Worm (Caenorhabditis elegans): ENCODE results near the gene vpat-1.
A peak's percentile ranks its signal among the peaks of the same experiment; 100 is the strongest.

Gene vpat-1

ce11 chrX:994678-995077, 51.3 kb downstream of the vpat-1 start:
- no peak for TF ChIP-seq zip-8 (tag; optimal IDR thresholded peaks at IDR 0.05)
- TF ChIP-seq ztf-11 (tag; optimal IDR thresholded peaks at IDR 0.05) = no peak
- TF ChIP-seq ceh-39 (tag; optimal IDR thresholded peaks at IDR 0.05) = no peak
- no peak for TF ChIP-seq sem-2 (GFP tag; optimal IDR thresholded peaks at IDR 0.05)
- no peak for TF ChIP-seq ces-1 (GFP tag; optimal IDR thresholded peaks at IDR 0.05)
- TF ChIP-seq lin-32 (GFP tag; optimal IDR thresholded peaks at IDR 0.05) = no peak
- TF ChIP-seq hlh-1 (tag; optimal IDR thresholded peaks at IDR 0.05) = no peak
- TF ChIP-seq unc-62 (GFP tag; optimal IDR thresholded peaks at IDR 0.05) = no peak
- TF ChIP-seq mab-5 (tag; optimal IDR thresholded peaks at IDR 0.05) = no peak
- no peak for TF ChIP-seq cnd-1 (tag; optimal IDR thresholded peaks at IDR 0.05)
- no peak for TF ChIP-seq pha-4 (tag; optimal IDR thresholded peaks at IDR 0.05)
- no peak for TF ChIP-seq drap-1 (GFP tag; optimal IDR thresholded peaks at IDR 0.05)
- no peak for TF ChIP-seq sptf-1 (tag; optimal IDR thresholded peaks at IDR 0.05)
- no peak for TF ChIP-seq unc-120 (tag; optimal IDR thresholded peaks at IDR 0.05; ENCODE audit: poor library complexity, severe bottlenecking)
- no peak for TF ChIP-seq ceh-43 (GFP tag; optimal IDR thresholded peaks at IDR 0.05)

- TF ChIP-seq sptf-1 (tag; optimal IDR thresholded peaks at IDR 0.05) (no peak), drap-1 (GFP tag; optimal IDR thresholded peaks at IDR 0.05) (peak; percentile 59), elt-3 (tag; optimal IDR thresholded peaks at IDR 0.05) (no peak), ham-2 (GFP tag; optimal IDR thresholded peaks at IDR 0.05) (peak; percentile 20), ceh-39 (tag; optimal IDR thresholded peaks at IDR 0.05) (no peak), tbx-8 (GFP tag; optimal IDR thresholded peaks at IDR 0.05) (no peak), cnd-1 (tag; optimal IDR thresholded peaks at IDR 0.05) (peak; percentile 28), nhr-12 (tag; optimal IDR thresholded peaks at IDR 0.05) (no peak), mep-1 (tag; optimal IDR thresholded peaks at IDR 0.05) (peak; percentile 65), unc-120 (tag; optimal IDR thresholded peaks at IDR 0.05; ENCODE audit: poor library complexity, severe bottlenecking) (peak; percentile 99), lsy-2 (tag; optimal IDR thresholded peaks at IDR 0.05) (peak; percentile 30), ces-1 (GFP tag; optimal IDR thresholded peaks at IDR 0.05) (peak; percentile 56), ztf-11 (tag; optimal IDR thresholded peaks at IDR 0.05) (peak; percentile 72), sem-2 (GFP tag; optimal IDR thresholded peaks at IDR 0.05) (no peak), nhr-2 (tag; optimal IDR thresholded peaks at IDR 0.05) (no peak), snpc-4 (tag; optimal IDR thresholded peaks at IDR 0.05) (no peak), nhr-237 (tag; optimal IDR thresholded peaks at IDR 0.05) (no peak), unc-62 (GFP tag; optimal IDR thresholded peaks at IDR 0.05) (peak; percentile 30), bed-3 (GFP tag; optimal IDR thresholded peaks at IDR 0.05) (no peak), mls-2 (tag; optimal IDR thresholded peaks at IDR 0.05) (peak; percentile 10), pha-4 (tag; optimal IDR thresholded peaks at IDR 0.05) (no peak), nhr-28 (tag; optimal IDR thresholded peaks at IDR 0.05) (no peak), hlh-1 (tag; optimal IDR thresholded peaks at IDR 0.05) (peak; percentile 21), lin-13 (tag; optimal IDR thresholded peaks at IDR 0.05) (no peak), nhr-76 (tag; optimal IDR thresholded peaks at IDR 0.05) (no peak)
Measured at ce11 chrX:992650-993403, 53.2 kb downstream of the vpat-1 start.

ce11 chrX:991274-991673, 54.7 kb downstream of the vpat-1 start, which contains the start of the genes C09E10.3 and dgk-1:
Gene C09E10.3, minus strand, starts transcription at chrX:991374.
Gene dgk-1, minus strand, starts transcription at chrX:991456.
- no peak for TF ChIP-seq unc-120 (tag; optimal IDR thresholded peaks at IDR 0.05; ENCODE audit: poor library complexity, severe bottlenecking)
- TF ChIP-seq nhr-12 (tag; optimal IDR thresholded peaks at IDR 0.05) = no peak
- TF ChIP-seq elt-3 (tag; optimal IDR thresholded peaks at IDR 0.05) = no peak
- no peak for TF ChIP-seq zip-8 (tag; optimal IDR thresholded peaks at IDR 0.05)
- TF ChIP-seq flh-1 (GFP tag; optimal IDR thresholded peaks at IDR 0.05) = no peak
- TF ChIP-seq ces-1 (GFP tag; optimal IDR thresholded peaks at IDR 0.05) = no peak
- TF ChIP-seq snpc-4 (tag; optimal IDR thresholded peaks at IDR 0.05) = no peak
- no peak for TF ChIP-seq unc-62 (GFP tag; optimal IDR thresholded peaks at IDR 0.05)
- TF ChIP-seq lin-13 (tag; optimal IDR thresholded peaks at IDR 0.05) = no peak
- no peak for TF ChIP-seq sem-2 (GFP tag; optimal IDR thresholded peaks at IDR 0.05)
- TF ChIP-seq mls-2 (tag; optimal IDR thresholded peaks at IDR 0.05) = no peak
- TF ChIP-seq lsy-2 (tag; optimal IDR thresholded peaks at IDR 0.05) = no peak
- no peak for TF ChIP-seq ztf-11 (tag; optimal IDR thresholded peaks at IDR 0.05)
- no peak for TF ChIP-seq M03D4.4 (tag; optimal IDR thresholded peaks at IDR 0.05)
- TF ChIP-seq tbx-8 (GFP tag; optimal IDR thresholded peaks at IDR 0.05) = no peak
- TF ChIP-seq ceh-39 (tag; optimal IDR thresholded peaks at IDR 0.05) = no peak
- TF ChIP-seq ceh-43 (GFP tag; optimal IDR thresholded peaks at IDR 0.05) = no peak
- TF ChIP-seq pha-4 (tag; optimal IDR thresholded peaks at IDR 0.05) = no peak

All from whole organism, mixed stage, embryonic.